Fruit fly (Drosophila melanogaster): Measurements from ENCODE around the gene RIOK1.

The RIOK1 gene

DNA sequence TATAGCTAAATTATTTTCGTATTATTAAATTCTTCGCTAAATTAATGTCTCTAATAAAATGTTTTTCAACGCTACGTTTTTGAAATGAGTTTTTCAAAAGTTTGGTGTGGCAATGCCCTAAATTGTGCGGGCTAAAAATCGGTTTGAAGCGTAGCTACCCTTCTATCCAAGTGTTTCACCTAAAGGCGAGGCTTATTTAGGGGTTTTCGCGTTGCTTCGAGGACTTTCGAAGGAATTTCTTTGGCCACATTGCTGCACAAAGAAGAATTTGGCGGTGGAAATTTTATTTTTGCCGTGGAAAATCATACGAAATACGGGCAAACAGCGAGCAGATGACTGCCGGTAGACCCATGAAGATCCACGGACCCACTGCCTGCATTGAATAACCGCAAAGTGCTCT lies 33.5 kb upstream of the RIOK1 start, which contains the start of gene TfIIEalpha (continued):
- TF ChIP-seq run (tag; optimal IDR thresholded peaks at IDR 0.05): no peak
- no peak for TF ChIP-seq dmrt11E (tag; optimal IDR thresholded peaks at IDR 0.05)
- peak; percentile 54 for TF ChIP-seq phol (tag; optimal IDR thresholded peaks at IDR 0.05)
- TF ChIP-seq CG11723 (GFP tag; optimal IDR thresholded peaks at IDR 0.05): no peak
- no peak for TF ChIP-seq wor (GFP tag; IDR thresholded peaks at IDR 0.05)
- no peak for TF ChIP-seq Jarid2 (GFP tag; optimal IDR thresholded peaks at IDR 0.05)
- TF ChIP-seq mirr (GFP tag; optimal IDR thresholded peaks at IDR 0.05): no peak
- peak; percentile 73 for TF ChIP-seq CG15514 (GFP tag; optimal IDR thresholded peaks at IDR 0.05)
- TF ChIP-seq crp (GFP tag; optimal IDR thresholded peaks at IDR 0.05): peak in 1 of 2 experiments; percentile 55
- TF ChIP-seq fd96Cb (tag; optimal IDR thresholded peaks at IDR 0.05): no peak
- TF ChIP-seq Stat92E (GFP tag; optimal IDR thresholded peaks at IDR 0.05): no peak
- no peak for TF ChIP-seq bab2 (GFP tag; optimal IDR thresholded peaks at IDR 0.05)
- no peak for TF ChIP-seq ab (GFP tag; optimal IDR thresholded peaks at IDR 0.05)
- TF ChIP-seq B-H1 (GFP tag; IDR thresholded peaks at IDR 0.05): no peak
- TF ChIP-seq Usf (GFP tag; optimal IDR thresholded peaks at IDR 0.05): no peak
- no peak for TF ChIP-seq sqz (GFP tag; optimal IDR thresholded peaks at IDR 0.05)
- TF ChIP-seq al (GFP tag; IDR thresholded peaks at IDR 0.05): no peak
- TF ChIP-seq CG7372 (GFP tag; IDR thresholded peaks at IDR 0.05): no peak
- TF ChIP-seq btn (GFP tag; optimal IDR thresholded peaks at IDR 0.05): no peak
- no peak for TF ChIP-seq Side (GFP tag; optimal IDR thresholded peaks at IDR 0.05)
- no peak for TF ChIP-seq CG11247 (GFP tag; IDR thresholded peaks at IDR 0.05)
- TF ChIP-seq CG4730 (GFP tag; IDR thresholded peaks at IDR 0.05): no peak
- no peak for TF ChIP-seq CG7987 (GFP tag; optimal IDR thresholded peaks at IDR 0.05)
- TF ChIP-seq Bgb (GFP tag; IDR thresholded peaks at IDR 0.05; ENCODE audit: partially characterized antibody): peak; percentile 54; the same call in 1 of the 2 replicates
- no peak for TF ChIP-seq CG8924 (tag; optimal IDR thresholded peaks at IDR 0.05)
- no peak for TF ChIP-seq z (GFP tag; IDR thresholded peaks at IDR 0.05)
- TF ChIP-seq salm (tag; optimal IDR thresholded peaks at IDR 0.05): no peak
- TF ChIP-seq Hr51 (GFP tag; optimal IDR thresholded peaks at IDR 0.05): no peak
- no peak for TF ChIP-seq Ssrp (tag; optimal IDR thresholded peaks at IDR 0.05)
- no peak for TF ChIP-seq CG14667 (GFP tag; IDR thresholded peaks at IDR 0.05)
- TF ChIP-seq luna (GFP tag; optimal IDR thresholded peaks at IDR 0.05): no peak
- TF ChIP-seq sim (GFP tag; IDR thresholded peaks at IDR 0.05): no peak
- TF ChIP-seq hb (GFP tag; IDR thresholded peaks at IDR 0.05; ENCODE audit: partially characterized antibody): no peak
- no peak for TF ChIP-seq ap (GFP tag; IDR thresholded peaks at IDR 0.05)
- TF ChIP-seq jigr1 (GFP tag; IDR thresholded peaks at IDR 0.05): no peak
- TF ChIP-seq CG10431 (GFP tag; optimal IDR thresholded peaks at IDR 0.05): no peak
- TF ChIP-seq pb (GFP tag; optimal IDR thresholded peaks at IDR 0.05): no peak
- TF ChIP-seq tll (GFP tag; optimal IDR thresholded peaks at IDR 0.05): no peak
- no peak for TF ChIP-seq NC2α (GFP tag; optimal IDR thresholded peaks at IDR 0.05)
- no peak for TF ChIP-seq ken (GFP tag; IDR thresholded peaks at IDR 0.05)
- peak; percentile 15 for TF ChIP-seq CrebB (tag; optimal IDR thresholded peaks at IDR 0.05)
- peak; percentile 60 for TF ChIP-seq CG12659 (GFP tag; optimal IDR thresholded peaks at IDR 0.05)
- no peak for TF ChIP-seq CG10959 (GFP tag; IDR thresholded peaks at IDR 0.05)
- no peak for TF ChIP-seq CG8089 (GFP tag; optimal IDR thresholded peaks at IDR 0.05)
- TF ChIP-seq dati (GFP tag; IDR thresholded peaks at IDR 0.05): no peak
- TF ChIP-seq tap (tag; optimal IDR thresholded peaks at IDR 0.05): no peak
- TF ChIP-seq CG8765 (GFP tag; IDR thresholded peaks at IDR 0.05): no peak
- TF ChIP-seq CG15011 (GFP tag; optimal IDR thresholded peaks at IDR 0.05): no peak
- no peak for TF ChIP-seq kay (GFP tag; optimal IDR thresholded peaks at IDR 0.05)
- TF ChIP-seq Gsc (GFP tag; IDR thresholded peaks at IDR 0.05): no peak
- no peak for TF ChIP-seq tin (GFP tag; optimal IDR thresholded peaks at IDR 0.05)
